Fruit fly (Drosophila melanogaster) whole organism, adult: ENCODE results near the gene CG45011.

Source experiments
- CG11617 ChIP-seq: fragments of 200-800 bp; sonication (Bioruptor generic); optimal IDR thresholded peaks from 2 replicates; lab custom pipeline; 2017; ENCODE audit warnings: mild to moderate bottlenecking, missing biosample characterization, missing genetic modification reagents, missing genetic modification characterization
- CG12768 ChIP-seq: fragments of 200-800 bp; sonication (Bioruptor generic); optimal IDR thresholded peaks from 2 replicates; lab custom pipeline; 2017; ENCODE audit warnings: missing biosample characterization, missing genetic modification characterization, mild to moderate bottlenecking, moderate library complexity, missing genetic modification reagents
- CG14711 ChIP-seq: fragments of 200-800 bp; sonication (Bioruptor generic); optimal IDR thresholded peaks from 2 replicates; lab custom pipeline; 2018; ENCODE audit warnings: missing biosample characterization, mild to moderate bottlenecking, missing genetic modification characterization, moderate library complexity
- CG1620 ChIP-seq: fragments of 200-800 bp; sonication (Bioruptor generic); optimal IDR thresholded peaks from 2 replicates; lab custom pipeline; 2016; ENCODE audit warnings: missing biosample characterization, missing genetic modification characterization
- CG33017 ChIP-seq: fragments of 200-800 bp; sonication (Bioruptor generic); optimal IDR thresholded peaks from 2 replicates; lab custom pipeline; 2018; ENCODE audit warnings: missing biosample characterization, mild to moderate bottlenecking, missing genetic modification characterization, moderate library complexity
- CG5204 ChIP-seq: fragments of 200-800 bp; sonication (Bioruptor generic); optimal IDR thresholded peaks from 2 replicates; lab custom pipeline; 2016; ENCODE audit warnings: missing biosample characterization, missing genetic modification characterization
- CG7045 ChIP-seq: fragments of 200-800 bp; sonication (Bioruptor generic); optimal IDR thresholded peaks from 2 replicates; lab custom pipeline; 2017; ENCODE audit warnings: missing biosample characterization, mild to moderate bottlenecking, missing genetic modification characterization
- CG7101 ChIP-seq: fragments of 200-800 bp; sonication (Bioruptor generic); optimal IDR thresholded peaks from 2 replicates; lab custom pipeline; 2018; ENCODE audit warnings: missing biosample characterization, mild to moderate bottlenecking, missing genetic modification characterization, moderate library complexity
- Clk ChIP-seq: fragments of 200-800 bp; sonication (Bioruptor generic); optimal IDR thresholded peaks from 2 replicates; lab custom pipeline; 2017; ENCODE audit warnings: missing biosample characterization, missing genetic modification characterization
- Crg-1 ChIP-seq: fragments of 200-800 bp; sonication (Bioruptor generic); optimal IDR thresholded peaks from 2 replicates; lab custom pipeline; 2016; ENCODE audit warnings: missing biosample characterization, missing genetic modification characterization
- Hr96 ChIP-seq: fragments of 200-800 bp; sonication (Bioruptor generic); optimal IDR thresholded peaks from 2 replicates; lab custom pipeline; 2016; ENCODE audit warnings: missing biosample characterization, missing genetic modification characterization
- Mnt ChIP-seq: fragments of 200-800 bp; sonication (Bioruptor generic); optimal IDR thresholded peaks from 2 replicates; lab custom pipeline; 2016; ENCODE audit warnings: missing biosample characterization, mild to moderate bottlenecking, missing genetic modification characterization
- bab1 ChIP-seq: fragments of 200-800 bp; sonication (Bioruptor generic); optimal IDR thresholded peaks from 3 replicates; lab custom pipeline; 2019; ENCODE audit warnings: missing biosample characterization, mild to moderate bottlenecking, missing genetic modification characterization, moderate library complexity
- cic ChIP-seq: fragments of 200-800 bp; sonication (Bioruptor generic); optimal IDR thresholded peaks from 2 replicates; lab custom pipeline; 2017; ENCODE audit warnings: missing biosample characterization, mild to moderate bottlenecking, missing genetic modification characterization, moderate library complexity
- cnc ChIP-seq, 2 experiments: fragments of >200 bp; optimal IDR thresholded peaks; 2 replicates each; lab custom pipeline; 2017
- kay ChIP-seq: fragments of 200-800 bp; sonication (Bioruptor generic); peaks from one replicate; lab custom pipeline; 2016; ENCODE audit warnings: missing biosample characterization, missing genetic modification characterization, borderline replicate concordance
- ovo ChIP-seq: fragments of 200-800 bp; sonication (Bioruptor generic); optimal IDR thresholded peaks from 2 replicates; lab custom pipeline; 2016; ENCODE audit warnings: missing biosample characterization, missing genetic modification characterization
- pad ChIP-seq: fragments of 200-800 bp; sonication (Bioruptor generic); optimal IDR thresholded peaks from 3 replicates; lab custom pipeline; 2017; ENCODE audit warnings: missing biosample characterization, missing genetic modification characterization, mild to moderate bottlenecking, moderate library complexity, missing genetic modification reagents
- tj ChIP-seq: fragments of 200-800 bp; sonication (Bioruptor generic); optimal IDR thresholded peaks from 3 replicates; lab custom pipeline; 2017; ENCODE audit warnings: missing biosample characterization, mild to moderate bottlenecking, missing genetic modification characterization, moderate library complexity
- toe ChIP-seq: fragments of 200-800 bp; sonication (Bioruptor generic); optimal IDR thresholded peaks from 2 replicates; lab custom pipeline; 2016; ENCODE audit warnings: missing biosample characterization, missing genetic modification characterization

CG45011 gene

DNA sequence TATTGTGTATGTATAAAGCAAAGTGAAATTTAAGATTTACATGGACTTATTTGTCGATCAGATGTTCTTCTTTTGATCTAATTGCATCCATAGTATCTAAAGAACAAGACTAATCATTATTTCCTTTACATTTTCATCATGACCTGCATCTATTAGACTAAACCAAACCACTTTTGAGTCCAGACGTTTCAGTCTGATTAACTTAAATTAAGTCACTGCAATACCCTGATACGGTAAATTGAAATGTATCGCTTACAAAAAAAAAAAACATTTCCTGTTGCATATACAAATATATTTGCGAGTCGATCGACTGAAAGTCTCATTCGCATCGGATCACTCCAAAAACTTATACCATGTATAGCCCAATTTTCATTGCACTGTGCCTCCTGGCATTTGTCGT, at the start of gene CG45011:
CG45011 (plus strand) TSS at position 301 of the 400 bp plus-strand sequence.
- TF ChIP-seq bab1 (GFP tag; lab: Kevin White, UChicago): no peak
- TF ChIP-seq kay: peak; percentile 18

DNA sequence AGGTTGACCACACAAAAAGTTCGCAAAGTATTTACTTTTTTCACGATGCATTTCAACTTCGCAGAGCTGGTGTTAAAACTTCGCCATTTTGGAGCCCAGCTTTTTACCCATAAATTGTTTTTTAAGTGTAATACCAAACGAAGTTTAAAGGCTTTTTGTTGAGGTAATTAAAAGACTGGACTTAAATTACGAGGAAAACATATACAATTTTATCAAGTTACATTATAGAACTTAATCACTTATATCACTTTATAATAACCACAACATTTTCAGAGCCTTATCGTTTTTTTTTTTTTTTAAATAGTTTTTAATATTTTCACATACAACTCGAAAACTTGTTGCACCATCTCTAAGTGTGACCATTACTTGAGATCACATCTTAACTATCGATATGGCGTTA, 45.9 kb upstream of the CG45011 start, which contains the start of gene CG14931:
CG14931 (plus strand) TSS at position 301 of the 400 bp plus-strand sequence.
- no peak for TF ChIP-seq bab1 (GFP tag; lab: Kevin White, UChicago)
- TF ChIP-seq CG7045 (GFP tag; lab: Kevin White, UChicago): no peak
- no peak for TF ChIP-seq tj (GFP tag; lab: Kevin White, UChicago)
- no peak for TF ChIP-seq Mnt (GFP tag; lab: Kevin White, UChicago)
- no peak for TF ChIP-seq CG7101
- TF ChIP-seq cnc (optimal IDR thresholded peaks at IDR 0.05; lab: Kevin White, UChicago): no peak
- no peak for TF ChIP-seq cic (GFP tag; lab: Kevin White, UChicago)
- TF ChIP-seq pad (GFP tag; lab: Kevin White, UChicago): no peak
- TF ChIP-seq CG1620 (GFP tag; lab: Kevin White, UChicago): no peak
- no peak for TF ChIP-seq Hr96 (GFP tag; lab: Kevin White, UChicago)
- no peak for TF ChIP-seq Crg-1 (GFP tag; lab: Kevin White, UChicago)
- no peak for TF ChIP-seq CG14711 (tag; lab: Kevin White, UChicago)
- no peak for TF ChIP-seq CG5204
- no peak for TF ChIP-seq CG12768 (GFP tag; lab: Kevin White, UChicago)
- no peak for TF ChIP-seq CG33017 (tag; lab: Kevin White, UChicago)
- TF ChIP-seq kay: no peak
- TF ChIP-seq ovo (GFP tag; lab: Kevin White, UChicago): no peak
- no peak for TF ChIP-seq Clk (GFP tag; lab: Kevin White, UChicago)
- no peak for TF ChIP-seq CG11617 (GFP tag; lab: Kevin White, UChicago)

DNA sequence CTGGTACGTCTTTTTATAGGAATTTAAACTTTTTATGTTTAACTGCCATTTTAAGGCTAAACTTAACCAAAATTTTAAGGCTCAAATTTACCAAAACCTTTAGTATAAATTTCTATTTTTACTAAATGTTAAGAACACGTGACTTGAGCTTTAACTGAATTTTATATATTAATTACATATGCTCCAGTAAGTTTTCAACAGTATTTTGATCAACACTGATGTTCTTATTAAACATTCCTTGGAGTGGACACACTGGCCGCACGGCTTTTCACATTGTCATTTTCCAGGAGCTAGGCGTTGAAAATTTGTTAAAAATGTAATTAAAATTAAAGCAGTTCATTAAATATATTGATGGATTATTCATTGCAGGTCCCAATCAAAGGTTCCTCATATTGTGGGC, 44.2 kb upstream of the CG45011 start, which contains the start of gene CG14932:
CG14932 (plus strand) TSS at position 230 of the 400 bp plus-strand sequence.
- no peak for TF ChIP-seq CG33017 (tag; lab: Kevin White, UChicago)
- no peak for TF ChIP-seq CG7101
- TF ChIP-seq Crg-1 (GFP tag; lab: Kevin White, UChicago): no peak
- no peak for TF ChIP-seq bab1 (GFP tag; lab: Kevin White, UChicago)
- no peak for TF ChIP-seq CG7045 (GFP tag; lab: Kevin White, UChicago)
- TF ChIP-seq Hr96 (GFP tag; lab: Kevin White, UChicago): no peak

DNA sequence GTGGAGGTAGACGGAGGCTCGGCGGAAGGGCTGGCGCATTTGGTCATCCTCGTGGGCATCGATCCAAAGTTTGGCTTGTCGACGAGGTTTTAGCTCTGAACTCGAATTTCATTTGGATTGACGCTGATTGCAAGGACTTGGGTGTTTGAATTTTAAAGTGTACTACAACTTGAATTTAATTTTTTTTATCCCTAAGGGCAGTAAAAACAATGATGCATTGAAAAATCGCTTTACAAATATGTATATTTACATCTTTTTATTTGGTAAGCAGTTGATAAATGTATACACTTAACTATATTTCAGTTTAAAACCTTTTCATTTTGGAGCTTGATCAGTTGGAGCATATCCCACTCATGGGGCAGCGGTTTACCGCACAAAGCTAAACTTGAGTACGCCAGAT, 41.6 kb upstream of the CG45011 start, which contains the start of gene Tsp33B:
Tsp33B (minus strand) TSS at position 101 of the 400 bp plus-strand sequence.
- no peak for TF ChIP-seq CG12768 (GFP tag; lab: Kevin White, UChicago)
- no peak for TF ChIP-seq Hr96 (GFP tag; lab: Kevin White, UChicago)
- no peak for TF ChIP-seq pad (GFP tag; lab: Kevin White, UChicago)
- no peak for TF ChIP-seq tj (GFP tag; lab: Kevin White, UChicago)
- no peak for TF ChIP-seq toe (GFP tag; lab: Kevin White, UChicago)
- no peak for TF ChIP-seq cnc (optimal IDR thresholded peaks at IDR 0.05; lab: Kevin White, UChicago)
- no peak for TF ChIP-seq Crg-1 (GFP tag; lab: Kevin White, UChicago)
- TF ChIP-seq cic (GFP tag; lab: Kevin White, UChicago): no peak
- no peak for TF ChIP-seq CG7101
- TF ChIP-seq CG5204: no peak
- TF ChIP-seq CG33017 (tag; lab: Kevin White, UChicago): no peak

DNA sequence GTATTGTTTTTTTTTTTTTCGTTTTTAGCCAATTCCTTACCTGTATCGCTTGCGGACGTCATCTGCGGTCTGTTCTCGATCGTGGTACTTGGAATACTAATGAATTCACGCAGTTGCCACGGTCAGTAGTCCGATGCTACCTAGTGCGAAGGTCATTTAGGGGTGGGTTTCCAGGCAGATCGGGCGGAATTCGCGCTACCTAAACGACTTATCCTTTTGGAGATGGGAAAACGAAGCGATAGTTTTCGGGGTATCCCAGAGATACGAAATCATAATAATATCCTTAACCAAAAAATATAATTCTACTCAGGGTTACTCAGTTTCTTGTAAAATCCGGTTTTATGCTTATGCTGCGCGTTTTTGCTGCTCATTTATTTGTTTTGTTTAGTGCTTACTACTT, 39.9 kb upstream of the CG45011 start, which contains the start of gene CG14937:
CG14937 (minus strand) TSS at position 101 of the 400 bp plus-strand sequence.
- TF ChIP-seq cic (GFP tag; lab: Kevin White, UChicago) (no peak), Crg-1 (GFP tag; lab: Kevin White, UChicago) (no peak), bab1 (GFP tag; lab: Kevin White, UChicago) (no peak)

DNA sequence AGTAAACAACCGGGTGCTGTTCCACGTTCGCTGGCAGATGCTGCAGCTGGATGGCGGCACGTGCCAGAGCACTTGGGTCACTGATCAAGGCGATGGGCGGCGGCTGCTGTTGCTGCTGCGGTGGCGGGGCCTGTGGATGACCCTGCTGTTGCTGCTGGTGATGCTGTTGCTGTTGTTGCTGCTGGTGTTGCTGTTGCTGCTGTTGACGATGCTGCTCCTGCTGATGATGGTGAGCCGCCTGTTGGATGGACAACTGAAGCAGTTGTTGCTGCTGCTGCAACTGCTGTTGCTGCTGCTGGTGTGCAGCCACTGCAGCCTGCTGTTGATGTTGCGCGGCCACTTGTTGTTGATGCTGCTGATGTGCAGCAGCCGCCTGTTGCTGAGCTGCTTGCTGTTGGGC, 36.8 kb upstream of the CG45011 start:
- TF ChIP-seq tj (GFP tag; lab: Kevin White, UChicago): no peak
- TF ChIP-seq Crg-1 (GFP tag; lab: Kevin White, UChicago): no peak
- TF ChIP-seq cic (GFP tag; lab: Kevin White, UChicago): no peak
- no peak for TF ChIP-seq bab1 (GFP tag; lab: Kevin White, UChicago)
- TF ChIP-seq CG11617 (GFP tag; lab: Kevin White, UChicago): no peak
- TF ChIP-seq pad (GFP tag; lab: Kevin White, UChicago): no peak
- no peak for TF ChIP-seq ovo (GFP tag; lab: Kevin White, UChicago)
- TF ChIP-seq CG7101: no peak
- no peak for TF ChIP-seq CG33017 (tag; lab: Kevin White, UChicago)

DNA sequence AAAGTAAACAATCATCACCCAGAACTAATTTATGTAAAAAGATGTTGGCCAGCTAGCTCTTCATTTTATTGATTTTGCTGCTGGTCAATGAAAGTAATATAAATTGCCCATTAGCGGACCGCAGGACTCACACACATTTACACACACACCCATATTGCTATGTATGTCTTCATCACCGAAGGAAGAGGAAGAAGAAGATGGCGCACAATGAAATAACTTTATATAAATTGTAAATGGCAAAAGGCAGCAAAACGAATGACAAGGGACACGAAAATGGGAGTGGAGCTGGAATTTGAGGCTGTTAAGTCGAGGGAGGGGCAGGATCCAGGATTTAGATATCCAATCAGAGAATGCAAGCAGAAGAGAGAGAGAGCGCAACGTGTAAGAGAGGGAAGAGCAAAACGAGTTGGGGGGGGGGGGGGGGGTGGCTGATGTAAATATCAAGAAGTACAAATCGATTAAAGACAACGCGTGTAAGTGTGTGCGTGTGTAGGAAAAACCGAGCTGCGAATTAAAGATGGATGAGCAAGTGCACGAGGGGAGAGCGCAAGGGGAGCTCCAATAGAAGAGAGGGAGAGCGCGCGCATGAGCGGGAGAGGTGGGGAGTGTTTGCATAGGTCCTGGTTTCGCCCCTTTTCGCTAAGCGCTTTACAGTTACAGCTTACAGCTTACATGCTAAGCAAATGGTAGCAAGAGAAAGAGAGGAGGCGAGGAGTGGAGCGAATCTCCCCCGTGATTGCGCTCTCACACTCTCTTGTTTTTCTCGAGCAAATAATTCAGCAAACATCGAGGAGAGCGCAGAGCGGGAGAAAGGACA, 29.4 kb upstream of the CG45011 start:
- no peak for TF ChIP-seq cnc (optimal IDR thresholded peaks at IDR 0.05; lab: Kevin White, UChicago)
- peak; percentile 93 for TF ChIP-seq pad (GFP tag; lab: Kevin White, UChicago)
- TF ChIP-seq CG7045 (GFP tag; lab: Kevin White, UChicago): no peak
- no peak for TF ChIP-seq Crg-1 (GFP tag; lab: Kevin White, UChicago)
- TF ChIP-seq toe (GFP tag; lab: Kevin White, UChicago): no peak
- TF ChIP-seq cic (GFP tag; lab: Kevin White, UChicago): no peak
